Fruit fly (Drosophila melanogaster) whole organism, prepupa: ENCODE results near the gene CG18273.

ENCODE experiments used
- Blimp-1 ChIP-seq: fragments of 200-800 bp; sonication (Bioruptor generic); optimal IDR thresholded peaks from 3 replicates; lab custom pipeline; 2017; ENCODE audit warnings: missing biosample characterization, missing genetic modification characterization, mild to moderate bottlenecking, moderate library complexity, missing genetic modification reagents
- CG10631 ChIP-seq: fragments of 200-800 bp; sonication (Bioruptor generic); optimal IDR thresholded peaks from 2 replicates; lab custom pipeline; 2016; ENCODE audit warnings: missing biosample characterization, missing genetic modification characterization
- CG11902 ChIP-seq: fragments of 200-800 bp; sonication (Bioruptor generic); optimal IDR thresholded peaks from 3 replicates; lab custom pipeline; 2016; ENCODE audit warnings: missing biosample characterization, missing genetic modification characterization
- CG1621 ChIP-seq: fragments of 200-800 bp; sonication (Bioruptor generic); optimal IDR thresholded peaks from 3 replicates; lab custom pipeline; 2018; ENCODE audit warnings: missing biosample characterization, mild to moderate bottlenecking, missing genetic modification characterization
- CG16779 ChIP-seq: fragments of 200-800 bp; sonication (Bioruptor generic); optimal IDR thresholded peaks from 3 replicates; lab custom pipeline; 2017; ENCODE audit warnings: missing biosample characterization, mild to moderate bottlenecking, missing genetic modification characterization
- CG3032 ChIP-seq: fragments of 200-800 bp; optimal IDR thresholded peaks from 2 replicates; lab custom pipeline; 2019; ENCODE audit warnings: missing biosample characterization, mild to moderate bottlenecking, missing genetic modification characterization, moderate library complexity
- CG31627 ChIP-seq: fragments of 200-800 bp; sonication (Bioruptor generic); optimal IDR thresholded peaks from 3 replicates; lab custom pipeline; 2016; ENCODE audit warnings: missing biosample characterization, missing genetic modification characterization
- CG32006 ChIP-seq: fragments of 200-800 bp; sonication (Bioruptor generic); optimal IDR thresholded peaks from 3 replicates; lab custom pipeline; 2017; ENCODE audit warnings: missing biosample characterization, mild to moderate bottlenecking, missing genetic modification characterization
- CG34406 ChIP-seq: fragments of 200-800 bp; sonication (Bioruptor generic); optimal IDR thresholded peaks from 3 replicates; lab custom pipeline; 2016; ENCODE audit warnings: missing biosample characterization, missing genetic modification characterization
- CG3919 ChIP-seq: fragments of 200-800 bp; sonication (Bioruptor generic); optimal IDR thresholded peaks from 3 replicates; lab custom pipeline; 2016; ENCODE audit warnings: missing biosample characterization, missing genetic modification characterization
- CG4318 ChIP-seq: fragments of 200-800 bp; sonication (Bioruptor generic); optimal IDR thresholded peaks from 3 replicates; lab custom pipeline; 2017; ENCODE audit warnings: missing biosample characterization, mild to moderate bottlenecking, missing genetic modification characterization
- CG6276 ChIP-seq: fragments of 200-800 bp; sonication (Bioruptor generic); optimal IDR thresholded peaks from 2 replicates; lab custom pipeline; 2017; ENCODE audit warnings: missing biosample characterization, mild to moderate bottlenecking, missing genetic modification characterization
- CG8119 ChIP-seq: fragments of 200-800 bp; sonication (Bioruptor generic); IDR thresholded peaks from 3 replicates; pipeline ENCODE4 v1.3.6; 2022; ENCODE audit warnings: missing biosample characterization, missing genetic modification characterization
- CG8319 ChIP-seq: fragments of 200-800 bp; sonication (Bioruptor generic); optimal IDR thresholded peaks from 3 replicates; lab custom pipeline; 2016; ENCODE audit warnings: missing biosample characterization, missing genetic modification characterization
- Eip78C ChIP-seq: fragments of 200-800 bp; sonication (Bioruptor generic); peaks from one replicate; lab custom pipeline; 2016; ENCODE audit warnings: missing biosample characterization, missing genetic modification characterization
- Ets96B ChIP-seq: fragments of 200-800 bp; optimal IDR thresholded peaks from 2 replicates; lab custom pipeline; 2019; ENCODE audit warnings: missing biosample characterization, mild to moderate bottlenecking, missing genetic modification characterization, moderate library complexity
- Gug ChIP-seq: fragments of 200-800 bp; sonication (Bioruptor generic); IDR thresholded peaks from 2 replicates; pipeline ENCODE4 v1.3.6; 2022; ENCODE audit warnings: missing biosample characterization, missing genetic modification characterization
- Hr39 ChIP-seq: fragments of 200-800 bp; sonication (Bioruptor generic); optimal IDR thresholded peaks from 2 replicates; lab custom pipeline; 2016; ENCODE audit warnings: missing biosample characterization, missing genetic modification characterization
- Lpt ChIP-seq: fragments of 200-800 bp; sonication (Bioruptor generic); optimal IDR thresholded peaks from 3 replicates; lab custom pipeline; 2016; ENCODE audit warnings: missing biosample characterization, missing genetic modification characterization
- Met ChIP-seq: fragments of 200-800 bp; sonication (Bioruptor generic); optimal IDR thresholded peaks from 3 replicates; lab custom pipeline; 2016; ENCODE audit warnings: missing biosample characterization, missing genetic modification characterization
- OdsH ChIP-seq: fragments of 200-800 bp; sonication (Bioruptor generic); optimal IDR thresholded peaks from 3 replicates; lab custom pipeline; 2016; ENCODE audit warnings: missing biosample characterization, missing genetic modification characterization
- Smox ChIP-seq: fragments of 200-800 bp; sonication (Bioruptor generic); optimal IDR thresholded peaks from 3 replicates; lab custom pipeline; 2016; ENCODE audit warnings: missing biosample characterization, missing genetic modification characterization
- Sox102F ChIP-seq: fragments of 200-800 bp; sonication (Bioruptor generic); optimal IDR thresholded peaks from 2 replicates; lab custom pipeline; 2016; ENCODE audit warnings: missing biosample characterization, mild to moderate bottlenecking, missing genetic modification characterization
- Sox14 ChIP-seq: fragments of 200-800 bp; sonication (Bioruptor generic); optimal IDR thresholded peaks from 3 replicates; lab custom pipeline; 2016; ENCODE audit warnings: missing biosample characterization, missing genetic modification characterization
- achi ChIP-seq: fragments of 200-800 bp; sonication (Bioruptor generic); optimal IDR thresholded peaks from 3 replicates; lab custom pipeline; 2016; ENCODE audit warnings: missing biosample characterization, missing genetic modification characterization
- acj6 ChIP-seq: fragments of 200-800 bp; sonication (Bioruptor generic); optimal IDR thresholded peaks from 3 replicates; lab custom pipeline; 2016; ENCODE audit warnings: missing biosample characterization, missing genetic modification characterization
- cyc ChIP-seq: fragments of 200-800 bp; sonication (Bioruptor generic); optimal IDR thresholded peaks from 3 replicates; lab custom pipeline; 2016; ENCODE audit warnings: missing biosample characterization, missing genetic modification characterization
- dac ChIP-seq: fragments of 200-800 bp; sonication (Bioruptor generic); optimal IDR thresholded peaks from 2 replicates; lab custom pipeline; 2017; ENCODE audit warnings: missing biosample characterization, mild to moderate bottlenecking, missing genetic modification characterization
- eg ChIP-seq: fragments of 200-800 bp; sonication (Bioruptor generic); IDR thresholded peaks from 3 replicates; pipeline ENCODE4 v1.3.6; 2022; ENCODE audit warnings: missing biosample characterization, missing genetic modification characterization
- esn ChIP-seq: fragments of 200-800 bp; sonication (Bioruptor generic); optimal IDR thresholded peaks from 2 replicates; lab custom pipeline; 2016; ENCODE audit warnings: missing biosample characterization, mild to moderate bottlenecking, missing genetic modification characterization, moderate library complexity
- fd59A ChIP-seq: fragments of 200-800 bp; sonication (Bioruptor generic); optimal IDR thresholded peaks from 2 replicates; lab custom pipeline; 2017; ENCODE audit warnings: missing biosample characterization, mild to moderate bottlenecking, missing genetic modification characterization, missing genetic modification reagents
- fd85E ChIP-seq: fragments of 200-800 bp; sonication (Bioruptor generic); optimal IDR thresholded peaks from 3 replicates; lab custom pipeline; 2016; ENCODE audit warnings: missing biosample characterization, missing genetic modification characterization
- fkh ChIP-seq: fragments of 200-800 bp; sonication (Bioruptor generic); optimal IDR thresholded peaks from 3 replicates; lab custom pipeline; 2017; ENCODE audit warnings: missing biosample characterization, mild to moderate bottlenecking, missing genetic modification characterization, moderate library complexity
- lz ChIP-seq: fragments of 200-800 bp; sonication (Bioruptor generic); optimal IDR thresholded peaks from 3 replicates; lab custom pipeline; 2016; ENCODE audit warnings: missing biosample characterization, missing genetic modification characterization
- salr ChIP-seq, 2 experiments: fragments of 200-800 bp; sonication (Bioruptor generic); optimal IDR thresholded peaks; 3 replicates each; lab custom pipeline; 2016 to 2018; ENCODE audit warnings: missing biosample characterization in 2 of 2, missing genetic modification characterization in 2 of 2, mild to moderate bottlenecking in 1 of 2
- spab ChIP-seq: fragments of 200-800 bp; sonication (Bioruptor generic); optimal IDR thresholded peaks from 2 replicates; lab custom pipeline; 2017; ENCODE audit warnings: missing biosample characterization, mild to moderate bottlenecking, missing genetic modification characterization, missing genetic modification reagents
- vri ChIP-seq: fragments of 200-800 bp; sonication (Bioruptor generic); optimal IDR thresholded peaks from 3 replicates; lab custom pipeline; 2016; ENCODE audit warnings: missing biosample characterization, mild to moderate bottlenecking, missing genetic modification characterization

Gene CG18273

dm6 chrX:493445-494190 is 6.2 kb upstream of the CG18273 start, which contains the start of gene CG17896 (continued):
- TF ChIP-seq esn (GFP tag; lab: Kevin White, UChicago) (peak; percentile 99), fd85E (GFP tag; lab: Kevin White, UChicago) (peak; percentile 95), Blimp-1 (peak; percentile 89), spab (GFP tag; lab: Kevin White, UChicago) (peak; percentile 94), CG32006 (GFP tag; lab: Kevin White, UChicago) (peak; percentile 98), Sox102F (GFP tag; lab: Kevin White, UChicago) (peak; percentile 98), CG8119 (GFP tag; lab: Robert Waterston, UW) (peak; percentile 98), CG31627 (GFP tag; lab: Kevin White, UChicago) (peak; percentile 99), CG34406 (GFP tag; lab: Kevin White, UChicago) (peak; percentile 96), vri (GFP tag; lab: Kevin White, UChicago) (peak; percentile 97), fkh (peak; percentile 99), lz (GFP tag; lab: Kevin White, UChicago) (peak; percentile 98), dac (GFP tag; lab: Kevin White, UChicago) (peak; percentile 97), salr (GFP tag; optimal IDR thresholded peaks at IDR 0.05; lab: Kevin White, UChicago) (peak; percentile 97 to 98), Ets96B (tag; lab: Kevin White, UChicago) (peak; percentile 96), Lpt (peak; percentile 98), Met (GFP tag; lab: Kevin White, UChicago) (peak; percentile 98), CG6276 (peak; percentile 97), cyc (peak; percentile 99), Gug (GFP tag; lab: Robert Waterston, UW) (peak; percentile 99), CG16779 (tag; lab: Kevin White, UChicago) (peak; percentile 91), Smox (GFP tag; lab: Kevin White, UChicago) (peak; percentile 98), Sox14 (GFP tag; lab: Kevin White, UChicago) (peak; percentile 99), CG1621 (tag; lab: Kevin White, UChicago) (peak; percentile 98), OdsH (peak; percentile 98), CG11902 (peak; percentile 97), CG8319 (peak; percentile 95), Hr39 (peak; percentile 99), fd59A (peak; percentile 96), CG3919 (GFP tag; lab: Kevin White, UChicago) (peak; percentile 99), acj6 (GFP tag; lab: Kevin White, UChicago) (peak; percentile 99), CG10631 (GFP tag; lab: Kevin White, UChicago) (peak; percentile 99), CG3032 (tag; lab: Kevin White, UChicago) (peak; percentile 97), CG4318 (GFP tag; lab: Kevin White, UChicago) (peak; percentile 97), eg (GFP tag; lab: Robert Waterston, UW) (peak; percentile 98), achi (GFP tag; lab: Kevin White, UChicago) (peak; percentile 97), Eip78C (GFP tag; lab: Kevin White, UChicago) (peak; percentile 99)

dm6 chrX:492701-493299 is 5.4 kb upstream of the CG18273 start:
- peak; percentile 92 for TF ChIP-seq vri (GFP tag; lab: Kevin White, UChicago)
- no peak for TF ChIP-seq lz (GFP tag; lab: Kevin White, UChicago)
- TF ChIP-seq Smox (GFP tag; lab: Kevin White, UChicago): no peak
- TF ChIP-seq, all 60 proteins: peak for 1

- peak; percentile 17 for TF ChIP-seq achi (GFP tag; lab: Kevin White, UChicago)
Measured at dm6 chrX:481642-482041, 5.7 kb downstream of the CG18273 start, which contains the start of gene CG3176. Gene CG3176 (plus strand): TSS chrX:481862.
